Worm (Caenorhabditis elegans) whole organism, L1 larva: ENCODE measurements around the gene nas-15.

Source experiments
- C04F5.9 ChIP-seq: sonication (generic microtip); optimal IDR thresholded peaks from 2 replicates; lab custom pipeline; 2016; ENCODE audit warnings: missing genetic modification characterization, missing compliant biosample characterization
- C16A3.4 ChIP-seq: fragments of 150-350 bp; optimal IDR thresholded peaks from 2 replicates; lab custom pipeline; 2014; ENCODE audit warnings: missing biosample characterization, missing genetic modification characterization
- ama-1 ChIP-seq: fragments of 150-350 bp; optimal IDR thresholded peaks from 2 replicates; lab custom pipeline; 2014
- blmp-1 ChIP-seq: fragments of 150-350 bp; optimal IDR thresholded peaks from 2 replicates; lab custom pipeline; 2014; ENCODE audit warnings: missing biosample characterization, missing genetic modification characterization
- ceh-8 ChIP-seq: fragments of 200-800 bp; sonication (Bioruptor generic); optimal IDR thresholded peaks from 2 replicates; lab custom pipeline; 2018; ENCODE audit warnings: mild to moderate bottlenecking, missing genetic modification characterization, moderate library complexity, missing compliant biosample characterization
- ceh-82 ChIP-seq, 3 experiments: fragments of 150-350 bp in 1 of 3; sonication (generic microtip) in 2 of 3; optimal IDR thresholded peaks; 2 replicates each; lab custom pipeline; 2014 to 2017; ENCODE audit warnings: missing biosample characterization in 3 of 3, missing genetic modification characterization in 3 of 3
- ceh-90 ChIP-seq: sonication (generic microtip); optimal IDR thresholded peaks from 2 replicates; lab custom pipeline; 2016; ENCODE audit warnings: missing genetic modification characterization, missing compliant biosample characterization
- dpl-1 ChIP-seq, 3 experiments: fragments of 150-350 bp in 2 of 3; sonication (generic microtip) in 1 of 3; optimal IDR thresholded peaks; 2 replicates each; lab custom pipeline; 2014 to 2017; ENCODE audit warnings: missing biosample characterization in 3 of 3, missing genetic modification characterization in 3 of 3, missing genetic modification reagents in 3 of 3
- dsc-1 ChIP-seq: sonication (generic microtip); optimal IDR thresholded peaks from 2 replicates; lab custom pipeline; 2016; ENCODE audit warnings: mild to moderate bottlenecking, missing genetic modification characterization, missing compliant biosample characterization
- efl-1 ChIP-seq, 4 experiments: fragments of 150-350 bp; optimal IDR thresholded peaks in 3 of 4; peaks in 1 of 4; 1 replicate in 1 of 4; 2 replicates in 3 of 4; lab custom pipeline; 2014; ENCODE audit warnings: missing biosample characterization in 2 of 4, missing genetic modification characterization in 2 of 4, missing genetic modification reagents in 2 of 4
- fkh-10 ChIP-seq: sonication (generic microtip); optimal IDR thresholded peaks from 2 replicates; lab custom pipeline; 2017; ENCODE audit warnings: missing biosample characterization, missing genetic modification reagents, missing genetic modification characterization
- fkh-8 ChIP-seq: sonication (generic microtip); optimal IDR thresholded peaks from 2 replicates; lab custom pipeline; 2016; ENCODE audit warnings: mild to moderate bottlenecking, missing genetic modification characterization, missing compliant biosample characterization
- fos-1 ChIP-seq: fragments of 150-350 bp; optimal IDR thresholded peaks from 2 replicates; lab custom pipeline; 2014; ENCODE audit warnings: missing biosample characterization, missing genetic modification characterization
- hlh-17 ChIP-seq: fragments of 200-800 bp; sonication (Bioruptor generic); optimal IDR thresholded peaks from 2 replicates; lab custom pipeline; 2018; ENCODE audit warnings: missing genetic modification characterization, mild to moderate bottlenecking, missing compliant biosample characterization, moderate library complexity, borderline replicate concordance
- irx-1 ChIP-seq: sonication (generic microtip); optimal IDR thresholded peaks from 2 replicates; lab custom pipeline; 2016; ENCODE audit warnings: missing genetic modification characterization, missing compliant biosample characterization
- jun-1 ChIP-seq: fragments of 150-350 bp; optimal IDR thresholded peaks from 2 replicates; lab custom pipeline; 2014; ENCODE audit warnings: missing biosample characterization, missing genetic modification reagents, missing genetic modification characterization
- lin-13 ChIP-seq: fragments of 150-350 bp; optimal IDR thresholded peaks from 2 replicates; lab custom pipeline; 2014; ENCODE audit warnings: missing biosample characterization, missing genetic modification reagents, missing genetic modification characterization
- lin-14 ChIP-seq: fragments of 200-800 bp; sonication (Bioruptor generic); optimal IDR thresholded peaks from 2 replicates; lab custom pipeline; 2018; ENCODE audit warnings: mild to moderate bottlenecking, missing genetic modification characterization, moderate library complexity, missing compliant biosample characterization
- lin-35 ChIP-seq, 2 experiments: fragments of 150-350 bp; optimal IDR thresholded peaks; 2 replicates each; lab custom pipeline; 2014; ENCODE audit warnings: missing biosample characterization in 2 of 2, missing genetic modification characterization in 2 of 2, missing genetic modification reagents in 2 of 2
- lir-3 ChIP-seq: sonication (generic microtip); optimal IDR thresholded peaks from 2 replicates; lab custom pipeline; 2016; ENCODE audit warnings: mild to moderate bottlenecking, missing genetic modification characterization, moderate library complexity, missing compliant biosample characterization; ENCODE audit not compliant: poor library complexity
- lsy-2 ChIP-seq, 2 experiments: fragments of 150-350 bp; optimal IDR thresholded peaks; 2 replicates each; lab custom pipeline; 2014; ENCODE audit warnings: missing biosample characterization in 2 of 2, missing genetic modification characterization in 2 of 2
- mdl-1 ChIP-seq, 2 experiments: fragments of 150-350 bp; optimal IDR thresholded peaks; 2 replicates each; lab custom pipeline; 2014 to 2017; ENCODE audit warnings: missing biosample characterization in 2 of 2, missing genetic modification characterization in 2 of 2, inconsistent platforms in 1 of 2
- mep-1 ChIP-seq: fragments of 150-350 bp; optimal IDR thresholded peaks from 2 replicates; lab custom pipeline; 2014; ENCODE audit warnings: missing biosample characterization, missing genetic modification characterization
- nhr-11 ChIP-seq: fragments of 150-350 bp; optimal IDR thresholded peaks from 2 replicates; lab custom pipeline; 2014; ENCODE audit warnings: missing biosample characterization, missing genetic modification characterization
- nhr-12 ChIP-seq: sonication (generic microtip); optimal IDR thresholded peaks from 2 replicates; lab custom pipeline; 2017; ENCODE audit warnings: missing biosample characterization, missing genetic modification characterization
- nhr-20 ChIP-seq: sonication (generic microtip); optimal IDR thresholded peaks from 2 replicates; lab custom pipeline; 2016; ENCODE audit warnings: mild to moderate bottlenecking, missing genetic modification characterization, missing compliant biosample characterization
- nhr-237 ChIP-seq: fragments of 150-350 bp; optimal IDR thresholded peaks from 2 replicates; lab custom pipeline; 2014; ENCODE audit warnings: missing biosample characterization, missing genetic modification characterization
- nhr-47 ChIP-seq: sonication (generic microtip); optimal IDR thresholded peaks from 2 replicates; lab custom pipeline; 2016; ENCODE audit warnings: mild to moderate bottlenecking, missing genetic modification characterization, moderate library complexity, missing compliant biosample characterization
- nhr-71 ChIP-seq: sonication (generic microtip); optimal IDR thresholded peaks from 2 replicates; lab custom pipeline; 2016; ENCODE audit warnings: mild to moderate bottlenecking, missing genetic modification characterization, moderate library complexity, missing compliant biosample characterization
- nhr-77 ChIP-seq: fragments of 150-350 bp; optimal IDR thresholded peaks from 2 replicates; lab custom pipeline; 2014; ENCODE audit warnings: missing biosample characterization, missing genetic modification characterization
- nhr-84 ChIP-seq: sonication (generic microtip); optimal IDR thresholded peaks from 2 replicates; lab custom pipeline; 2017; ENCODE audit warnings: missing biosample characterization, missing genetic modification characterization
- nhr-85 ChIP-seq: sonication (generic microtip); peaks from one replicate; lab custom pipeline; 2016; ENCODE audit warnings: missing genetic modification characterization, inconsistent platforms, missing compliant biosample characterization
- pag-3 ChIP-seq: sonication (generic microtip); optimal IDR thresholded peaks from 2 replicates; lab custom pipeline; 2017; ENCODE audit warnings: missing genetic modification characterization, mild to moderate bottlenecking, missing compliant biosample characterization, antibody characterized with exemption, borderline replicate concordance; ENCODE audit not compliant: insufficient read depth
- rnt-1 ChIP-seq: sonication (generic microtip); optimal IDR thresholded peaks from 2 replicates; lab custom pipeline; 2016; ENCODE audit warnings: mild to moderate bottlenecking, missing genetic modification characterization, moderate library complexity, missing compliant biosample characterization
- skn-1 ChIP-seq: fragments of 150-350 bp; optimal IDR thresholded peaks from 2 replicates; lab custom pipeline; 2014; ENCODE audit warnings: missing biosample characterization, missing genetic modification characterization
- snpc-4 ChIP-seq: fragments of 150-350 bp; optimal IDR thresholded peaks from 2 replicates; lab custom pipeline; 2014; ENCODE audit warnings: missing biosample characterization, missing genetic modification characterization
- snu-23 ChIP-seq: sonication (generic microtip); optimal IDR thresholded peaks from 2 replicates; lab custom pipeline; 2016; ENCODE audit warnings: missing genetic modification characterization, missing compliant biosample characterization
- sptf-1 ChIP-seq: fragments of 150-350 bp; optimal IDR thresholded peaks from 2 replicates; lab custom pipeline; 2014; ENCODE audit warnings: missing biosample characterization, missing genetic modification characterization
- sup-37 ChIP-seq: fragments of 200-800 bp; sonication (Bioruptor generic); optimal IDR thresholded peaks from 2 replicates; lab custom pipeline; 2018; ENCODE audit warnings: mild to moderate bottlenecking, missing genetic modification characterization, missing compliant biosample characterization
- swsn-7 ChIP-seq: sonication (generic microtip); optimal IDR thresholded peaks from 2 replicates; lab custom pipeline; 2016; ENCODE audit warnings: missing genetic modification characterization, missing compliant biosample characterization
- tbx-2 ChIP-seq: sonication (generic microtip); optimal IDR thresholded peaks from 2 replicates; lab custom pipeline; 2016; ENCODE audit warnings: missing genetic modification characterization, missing compliant biosample characterization
- unc-86 ChIP-seq: sonication (generic microtip); optimal IDR thresholded peaks from 2 replicates; lab custom pipeline; 2016; ENCODE audit warnings: missing genetic modification characterization, missing compliant biosample characterization
- xbp-1 ChIP-seq: sonication (generic microtip); optimal IDR thresholded peaks from 2 replicates; lab custom pipeline; 2016; ENCODE audit warnings: missing genetic modification characterization, missing compliant biosample characterization
- zag-1 ChIP-seq: fragments of 150-350 bp; optimal IDR thresholded peaks from 2 replicates; lab custom pipeline; 2014; ENCODE audit warnings: missing biosample characterization, missing genetic modification characterization

The nas-15 gene

ce11 chrX:827502-827901 is 50.0 kb downstream of the nas-15 start:
- TF ChIP-seq nhr-12 (tag; lab: Kevin White, UChicago) (no peak), skn-1 (tag; lab: Kevin White, UChicago) (peak; percentile 83), lin-13 (GFP tag; lab: Kevin White, UChicago) (peak; percentile 15), pag-3 (tag; lab: Kevin White, UChicago) (peak; percentile 82), sptf-1 (tag; lab: Kevin White, UChicago) (no peak), snu-23 (GFP tag; lab: Kevin White, UChicago) (peak; percentile 79), mdl-1 (tag; optimal IDR thresholded peaks at IDR 0.05; lab: Kevin White, UChicago) (peak in 1 of 2 experiments; percentile 68), fos-1 (tag; lab: Kevin White, UChicago) (peak; percentile 78), nhr-11 (tag; lab: Kevin White, UChicago) (peak; percentile 40), tbx-2 (tag; lab: Kevin White, UChicago) (peak; percentile 77), blmp-1 (tag; lab: Kevin White, UChicago) (peak; percentile 90), fkh-8 (peak; percentile 76), snpc-4 (tag; lab: Kevin White, UChicago) (no peak), ama-1 (lab: Kevin White, UChicago) (no peak), sup-37 (GFP tag; lab: Kevin White, UChicago) (no peak), irx-1 (tag; lab: Kevin White, UChicago) (peak; percentile 50), dsc-1 (tag; lab: Kevin White, UChicago) (peak; percentile 49), lin-14 (GFP tag; lab: Kevin White, UChicago) (peak; percentile 93), mep-1 (peak; percentile 75), dpl-1 (GFP tag; optimal IDR thresholded peaks at IDR 0.05; lab: Kevin White, UChicago) (peak in 1 of 3 experiments; percentile 14), efl-1 (optimal IDR thresholded peaks at IDR 0.05; lab: Kevin White, UChicago) (peak; percentile 34 to 69), efl-1 (GFP tag; optimal IDR thresholded peaks at IDR 0.05 in 1 of 2; lab: Kevin White, UChicago) (peak in 1 of 2 experiments; percentile 85), nhr-84 (tag; lab: Kevin White, UChicago) (no peak), unc-86 (peak; percentile 56), C04F5.9 (tag; lab: Kevin White, UChicago) (no peak), jun-1 (tag; lab: Kevin White, UChicago) (peak; percentile 7), nhr-20 (tag; lab: Kevin White, UChicago) (peak; percentile 67), xbp-1 (peak; percentile 25), nhr-237 (tag; lab: Kevin White, UChicago) (peak; percentile 45), C16A3.4 (peak; percentile 24), zag-1 (peak; percentile 25), rnt-1 (tag; lab: Kevin White, UChicago) (peak; percentile 54), swsn-7 (tag; lab: Kevin White, UChicago) (peak; percentile 72), ceh-8 (GFP tag; lab: Kevin White, UChicago) (peak; percentile 59), hlh-17 (GFP tag; lab: Kevin White, UChicago) (no peak), lir-3 (tag; lab: Kevin White, UChicago) (no peak), lin-35 (GFP tag; optimal IDR thresholded peaks at IDR 0.05; lab: Kevin White, UChicago) (peak; percentile 51 to 65), ceh-82 (tag; optimal IDR thresholded peaks at IDR 0.05; lab: Kevin White, UChicago) (peak; percentile 26 to 50 (median 41)), ceh-90 (no peak), nhr-85 (tag; lab: Kevin White, UChicago) (peak; percentile 42), nhr-77 (peak; percentile 57), lsy-2 (tag; optimal IDR thresholded peaks at IDR 0.05; lab: Kevin White, UChicago) (peak; percentile 55 to 75), nhr-71 (tag; lab: Kevin White, UChicago) (peak; percentile 81), fkh-10 (GFP tag; lab: Kevin White, UChicago) (peak; percentile 93), nhr-47 (tag; lab: Kevin White, UChicago) (peak; percentile 78)
